Worm (Caenorhabditis elegans): ENCODE measurements around the gene C14C6.3.

ce11 chrV:585472-585871 lies 42.2 kb downstream of the C14C6.3 start, which contains the start of gene K06H6.2:
- no peak for TF ChIP-seq elt-3 (tag; optimal IDR thresholded peaks at IDR 0.05)
- TF ChIP-seq nhr-237 (tag; optimal IDR thresholded peaks at IDR 0.05) = no peak
- no peak for TF ChIP-seq snpc-4 (tag; optimal IDR thresholded peaks at IDR 0.05)
- TF ChIP-seq nhr-12 (tag; optimal IDR thresholded peaks at IDR 0.05) = no peak
- no peak for TF ChIP-seq cnd-1 (tag; optimal IDR thresholded peaks at IDR 0.05)
- TF ChIP-seq mep-1 (tag; optimal IDR thresholded peaks at IDR 0.05) = no peak
- TF ChIP-seq hlh-1 (tag; optimal IDR thresholded peaks at IDR 0.05) = no peak
- no peak for TF ChIP-seq lin-13 (tag; optimal IDR thresholded peaks at IDR 0.05)
- TF ChIP-seq pha-4 (tag; optimal IDR thresholded peaks at IDR 0.05) = no peak
- no peak for TF ChIP-seq blmp-1 (tag; optimal IDR thresholded peaks at IDR 0.05)
- TF ChIP-seq mab-5 (tag; optimal IDR thresholded peaks at IDR 0.05) = no peak
